Worm (Caenorhabditis elegans) whole organism, L4/young adult: ENCODE results near the gene col-172.

Experiments used
- W03F9.2 ChIP-seq: fragments of 150-350 bp; optimal IDR thresholded peaks from 2 replicates; lab custom pipeline; 2014; ENCODE audit warnings: missing biosample characterization, missing genetic modification characterization
- dao-5 ChIP-seq: sonication (generic microtip); optimal IDR thresholded peaks from 2 replicates; lab custom pipeline; 2016; ENCODE audit warnings: missing genotype, missing genetic modification characterization, moderate library complexity, missing compliant biosample characterization
- him-1 ChIP-seq: sonication (generic microtip); optimal IDR thresholded peaks from 2 replicates; lab custom pipeline; 2016; ENCODE audit warnings: missing genotype, missing genetic modification reagents, missing genetic modification characterization, missing compliant biosample characterization

The col-172 gene

DNA sequence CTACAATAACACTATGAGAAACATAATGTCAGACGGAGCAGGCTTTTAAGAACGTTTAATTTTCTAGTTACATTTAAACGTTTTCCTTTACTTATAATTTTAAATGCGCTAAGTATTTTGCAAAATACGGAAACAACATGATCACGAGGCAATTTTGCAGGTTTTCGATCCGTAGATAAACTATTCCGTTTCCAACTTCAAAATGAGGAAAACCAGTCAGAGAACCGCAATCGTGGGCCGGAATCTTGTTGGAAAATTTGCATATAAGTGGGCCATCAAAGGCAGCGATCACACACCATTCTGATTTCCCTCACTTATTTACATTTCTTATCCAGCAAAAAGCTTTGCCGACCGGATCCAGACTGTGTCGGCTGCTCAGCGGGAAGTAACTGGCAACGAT is at the start of gene col-172:
Gene col-172 (plus strand): TSS at position 301 of the 400 bp plus-strand sequence.
- no peak for TF ChIP-seq W03F9.2 (tag; lab: Kevin White, UChicago)
- no peak for TF ChIP-seq him-1 (tag; lab: Kevin White, UChicago)
- no peak for TF ChIP-seq dao-5 (tag; lab: Kevin White, UChicago)

DNA sequence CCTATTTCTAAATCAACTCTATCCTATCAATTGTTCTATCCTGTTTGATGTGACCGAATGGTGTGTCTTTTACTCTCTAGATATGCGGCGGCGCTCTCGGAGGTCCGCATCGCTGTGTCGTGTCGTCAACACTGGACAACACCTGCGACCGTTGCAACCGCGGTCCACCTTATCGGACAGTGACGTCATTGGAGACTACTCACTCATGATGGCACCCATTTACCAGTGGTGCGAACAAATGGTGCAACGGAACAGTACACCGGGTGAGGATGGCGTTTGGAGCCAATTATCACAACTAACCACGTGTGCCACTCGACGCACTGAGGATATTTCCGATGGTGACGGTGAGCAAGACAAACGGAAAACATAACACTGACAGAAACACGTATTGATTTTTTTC is 47.3 kb upstream of the col-172 start:
- no peak for TF ChIP-seq W03F9.2 (tag; lab: Kevin White, UChicago)
- TF ChIP-seq dao-5 (tag; lab: Kevin White, UChicago): no peak
- no peak for TF ChIP-seq him-1 (tag; lab: Kevin White, UChicago)

DNA sequence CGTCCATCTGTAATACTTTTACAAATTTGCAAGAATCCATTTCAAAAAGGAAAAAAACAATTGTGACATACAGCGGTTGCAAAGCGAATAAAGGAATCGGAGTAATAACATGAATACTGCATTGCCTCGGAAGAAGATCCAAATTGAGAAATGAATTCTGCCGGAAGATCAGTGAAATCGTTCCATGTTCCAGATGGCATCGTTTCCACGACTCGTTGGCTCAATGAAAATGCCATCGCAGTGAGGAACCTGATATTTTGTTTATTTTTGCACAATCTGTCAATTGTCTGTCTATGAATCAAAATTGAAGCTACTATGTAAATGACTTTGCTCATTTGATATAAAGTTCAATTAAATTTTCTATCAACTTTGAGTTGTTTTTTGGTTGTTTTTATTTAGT is 42.0 kb upstream of the col-172 start:
- TF ChIP-seq dao-5 (tag; lab: Kevin White, UChicago): no peak
- no peak for TF ChIP-seq him-1 (tag; lab: Kevin White, UChicago)
- TF ChIP-seq W03F9.2 (tag; lab: Kevin White, UChicago): no peak

DNA sequence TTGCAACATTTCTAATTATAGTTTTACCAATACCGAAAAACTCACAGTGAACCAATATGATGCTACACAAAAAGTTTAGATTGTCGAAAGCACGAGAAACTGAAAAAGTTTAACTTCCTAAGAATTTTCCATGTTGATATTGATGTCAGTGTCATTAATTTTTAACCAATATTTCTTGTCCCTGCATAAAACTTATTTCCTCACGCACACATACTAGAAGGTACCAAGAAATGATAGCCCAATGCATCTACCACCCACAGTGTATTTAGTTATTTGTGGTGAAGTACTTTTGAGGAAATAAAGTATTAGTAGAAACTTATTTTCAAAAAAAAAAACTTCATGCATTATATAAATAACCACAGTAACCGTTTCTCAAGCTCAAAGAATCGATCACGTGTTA is 41.2 kb upstream of the col-172 start, which contains the start of gene aexr-2:
Gene aexr-2 (minus strand): TSS at position 101 of the 400 bp plus-strand sequence.
- TF ChIP-seq W03F9.2 (tag; lab: Kevin White, UChicago): no peak
- TF ChIP-seq him-1 (tag; lab: Kevin White, UChicago): no peak
- TF ChIP-seq dao-5 (tag; lab: Kevin White, UChicago): no peak

DNA sequence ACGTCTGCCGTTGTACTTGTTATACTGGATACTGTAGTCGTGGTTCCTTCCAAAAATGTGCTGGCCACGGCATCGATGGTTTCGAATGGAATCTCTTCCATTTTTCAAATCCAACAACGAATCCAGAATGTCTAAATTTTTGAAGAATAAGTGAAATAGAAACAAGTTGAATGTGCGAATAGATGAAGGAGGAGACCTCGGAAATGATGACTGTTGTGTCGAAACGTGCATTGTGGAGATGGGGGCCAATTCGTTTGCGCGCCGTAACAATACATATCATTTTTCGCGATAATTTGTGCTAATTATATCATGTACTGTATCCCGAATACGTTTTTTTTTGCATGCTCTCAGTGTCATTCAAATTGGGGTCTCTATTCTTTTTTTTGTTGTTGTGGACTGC is 37.4 kb upstream of the col-172 start, which contains the start of gene aexr-1:
Gene aexr-1 (minus strand): TSS at position 101 of the 400 bp plus-strand sequence.
- TF ChIP-seq dao-5 (tag; lab: Kevin White, UChicago): no peak
- TF ChIP-seq him-1 (tag; lab: Kevin White, UChicago): no peak
- TF ChIP-seq W03F9.2 (tag; lab: Kevin White, UChicago): no peak

DNA sequence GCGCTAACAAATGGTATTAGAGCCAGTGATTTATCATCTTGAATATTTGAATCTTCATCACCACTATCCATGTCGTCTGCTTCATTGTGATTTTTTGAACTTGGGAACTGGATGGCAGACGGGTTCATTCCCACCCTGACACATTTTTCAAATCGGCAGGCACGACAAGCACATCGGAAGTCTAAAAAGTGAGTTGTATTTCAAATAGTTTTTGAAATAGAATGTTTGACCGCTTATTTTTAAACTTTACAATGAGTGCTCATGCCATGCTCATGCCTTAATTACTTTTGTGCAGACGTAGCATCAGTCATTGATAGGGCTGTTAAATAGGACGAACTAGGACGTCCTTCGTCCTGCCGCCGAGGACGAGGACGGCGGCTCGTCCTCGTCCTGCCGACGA is 34.7 kb upstream of the col-172 start:
- TF ChIP-seq W03F9.2 (tag; lab: Kevin White, UChicago) (no peak), him-1 (tag; lab: Kevin White, UChicago) (no peak), dao-5 (tag; lab: Kevin White, UChicago) (no peak)

DNA sequence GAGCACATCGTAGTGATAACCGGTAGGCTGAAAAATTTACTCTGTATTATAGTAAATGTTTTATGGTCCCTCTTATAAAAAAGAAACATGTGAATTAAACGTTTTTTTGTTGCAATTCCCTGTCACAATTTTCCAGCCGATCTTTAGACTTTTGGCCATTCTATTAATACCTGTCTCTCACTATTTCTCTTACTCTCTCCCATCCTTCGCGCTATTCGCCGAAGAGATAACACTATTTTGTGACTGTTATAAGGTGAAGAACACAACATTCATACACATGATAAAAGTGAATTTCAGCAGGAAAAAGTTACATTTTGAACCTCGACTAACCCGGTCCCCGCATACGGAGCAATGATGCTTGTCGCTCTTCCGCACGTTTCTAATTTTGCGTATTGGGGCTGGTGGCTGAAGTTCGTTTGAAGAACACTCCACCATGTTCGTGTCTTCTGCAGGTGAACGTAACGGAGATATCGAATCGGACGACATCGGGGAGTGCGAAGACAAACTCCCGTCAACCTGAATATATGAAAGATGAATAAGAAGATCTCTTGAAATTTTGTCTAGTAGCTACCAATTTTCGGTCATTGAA is 33.5 kb upstream of the col-172 start:
- no peak for TF ChIP-seq him-1 (tag; lab: Kevin White, UChicago)
- TF ChIP-seq dao-5 (tag; lab: Kevin White, UChicago): no peak
- TF ChIP-seq W03F9.2 (tag; lab: Kevin White, UChicago): no peak

DNA sequence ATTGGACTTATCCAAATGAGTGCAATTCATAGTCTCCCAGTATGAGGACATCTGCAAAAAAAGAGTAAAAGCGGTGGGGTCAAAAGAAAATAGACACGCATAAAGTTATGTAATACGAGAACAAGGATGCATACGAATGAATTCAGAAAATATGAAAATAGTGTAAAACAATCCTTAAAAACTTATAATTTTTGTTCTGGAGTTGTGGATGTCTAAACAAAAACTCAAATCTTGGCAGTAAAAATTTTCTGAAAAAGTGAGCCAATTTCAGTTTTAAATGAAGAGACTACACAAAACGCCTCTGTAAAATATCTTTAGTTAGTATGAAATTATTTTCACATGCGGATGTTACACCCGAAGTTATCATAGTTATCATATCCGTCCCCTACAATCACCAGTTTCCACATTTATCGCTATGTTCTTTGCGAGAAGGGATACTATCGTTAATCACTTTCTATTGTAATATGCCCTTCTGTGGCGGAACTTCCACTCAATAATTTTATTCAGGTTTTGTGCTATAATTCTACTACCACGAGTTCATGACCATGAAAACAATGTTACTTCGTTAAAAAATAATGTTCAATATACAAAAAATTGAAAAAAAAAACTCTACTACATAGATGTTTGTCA is 31.9 kb upstream of the col-172 start, which contains the start of gene nhr-120:
Gene nhr-120 (minus strand): TSS at position 51 of the 630 bp plus-strand sequence.
- no peak for TF ChIP-seq dao-5 (tag; lab: Kevin White, UChicago)
- no peak for TF ChIP-seq W03F9.2 (tag; lab: Kevin White, UChicago)

DNA sequence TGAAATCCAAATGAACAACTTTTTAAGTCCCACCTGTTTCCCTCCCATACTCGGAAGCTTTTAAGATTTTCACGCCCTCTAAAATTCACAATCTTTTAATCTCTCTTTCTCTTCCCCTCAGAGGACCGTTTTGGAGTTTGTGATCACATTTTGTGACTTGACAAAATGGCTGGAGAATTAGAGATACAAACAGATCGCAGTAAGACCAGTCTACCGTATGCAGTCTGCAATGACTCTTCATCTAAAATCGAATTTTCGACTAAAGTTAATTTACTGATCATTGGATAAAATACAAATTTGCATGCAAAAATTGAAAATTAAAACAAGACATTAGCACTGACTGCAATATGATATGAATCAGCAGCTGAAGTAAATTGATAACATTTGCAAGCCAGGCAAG is 31.1 kb upstream of the col-172 start:
- TF ChIP-seq W03F9.2 (tag; lab: Kevin White, UChicago) (no peak), him-1 (tag; lab: Kevin White, UChicago) (no peak), dao-5 (tag; lab: Kevin White, UChicago) (no peak)

DNA sequence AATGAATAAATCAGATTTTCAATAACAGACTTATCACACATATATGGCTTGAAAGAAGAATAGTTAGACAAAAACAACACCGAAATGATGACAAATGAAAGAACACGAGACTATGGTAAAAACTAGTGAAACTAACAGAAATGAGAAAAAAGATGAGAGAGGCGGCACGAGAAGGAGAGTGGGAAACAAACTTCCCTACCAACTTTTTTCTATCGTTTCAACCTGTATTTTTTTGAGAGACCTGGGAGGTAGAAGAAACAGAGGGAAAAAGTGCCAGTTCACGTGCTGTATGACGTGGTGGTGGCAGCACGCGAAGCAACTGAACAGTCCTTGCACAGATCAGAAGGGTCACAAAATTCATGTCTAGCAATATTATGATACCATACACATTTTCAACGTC is 29.8 kb upstream of the col-172 start:
- no peak for TF ChIP-seq him-1 (tag; lab: Kevin White, UChicago)
- no peak for TF ChIP-seq W03F9.2 (tag; lab: Kevin White, UChicago)
- TF ChIP-seq dao-5 (tag; lab: Kevin White, UChicago): no peak

DNA sequence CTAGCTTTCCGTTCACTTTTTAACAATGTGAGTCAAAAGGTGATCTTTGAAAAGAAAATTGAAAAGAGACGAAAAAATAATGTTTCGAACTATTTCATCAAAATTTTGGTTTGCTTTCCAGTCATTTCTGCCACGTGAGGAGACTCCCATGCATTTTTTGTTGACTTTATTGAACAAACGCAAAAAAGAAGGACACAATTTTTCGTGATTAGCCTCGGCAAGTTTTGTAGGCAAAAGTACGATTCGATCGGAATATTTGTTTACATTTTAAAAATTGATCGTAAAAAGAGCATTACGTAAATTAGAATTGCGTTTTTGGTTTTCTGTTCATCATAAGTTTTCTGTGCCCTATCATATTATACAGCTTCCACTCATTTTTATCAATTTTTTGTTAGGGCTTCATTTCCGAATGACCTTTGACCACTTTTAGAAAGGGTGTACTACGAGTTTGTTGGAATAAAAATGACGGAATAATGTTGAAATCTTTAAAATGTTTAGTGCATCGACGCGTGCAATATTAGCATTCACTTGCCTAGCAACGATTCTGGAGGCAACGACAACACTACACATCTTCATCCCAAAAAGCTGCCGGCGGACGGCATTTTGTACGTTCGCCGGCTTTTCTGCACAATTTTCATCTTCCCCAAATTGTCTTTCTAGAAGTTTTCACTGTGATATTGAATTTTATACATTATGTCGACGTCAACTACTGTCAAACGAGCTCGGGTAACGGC is 27.5 kb upstream of the col-172 start, which contains the start of gene C56E10.3:
Gene C56E10.3 (plus strand): TSS at position 684 of the 734 bp plus-strand sequence.
- TF ChIP-seq him-1 (tag; lab: Kevin White, UChicago): no peak
- no peak for TF ChIP-seq dao-5 (tag; lab: Kevin White, UChicago)
- no peak for TF ChIP-seq W03F9.2 (tag; lab: Kevin White, UChicago)

DNA sequence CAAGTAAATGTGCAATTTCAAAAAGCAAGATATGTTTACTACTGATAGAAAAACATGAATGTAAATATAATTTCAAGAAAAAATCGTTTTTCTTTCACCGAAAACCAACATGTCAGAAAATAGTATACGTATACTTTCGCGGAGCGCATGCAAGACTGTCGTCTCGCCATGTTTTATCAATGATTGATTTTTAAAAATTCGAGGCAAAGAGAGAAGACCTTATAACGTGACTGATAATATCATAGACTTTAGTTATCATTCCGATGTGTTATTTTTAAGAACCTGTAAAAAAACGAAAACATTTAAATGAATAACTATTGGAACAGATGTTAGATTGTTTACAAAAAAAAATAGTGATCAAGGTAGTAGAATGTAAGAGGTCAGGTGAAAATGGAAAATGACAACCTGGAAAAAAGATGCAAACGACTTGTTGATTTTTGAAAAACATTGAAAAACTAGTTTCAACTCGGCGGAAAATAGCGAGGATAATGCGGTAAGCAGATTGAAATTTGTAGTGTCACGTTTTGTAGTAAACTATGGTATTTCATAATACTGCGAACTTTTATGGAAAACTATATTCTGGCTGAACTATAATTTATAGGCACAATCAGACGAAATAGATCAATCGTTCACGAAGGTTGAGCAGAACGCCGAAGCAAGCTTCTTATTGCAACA is 26.1 kb upstream of the col-172 start:
- TF ChIP-seq dao-5 (tag; lab: Kevin White, UChicago) (no peak), him-1 (tag; lab: Kevin White, UChicago) (no peak), W03F9.2 (tag; lab: Kevin White, UChicago) (no peak)

DNA sequence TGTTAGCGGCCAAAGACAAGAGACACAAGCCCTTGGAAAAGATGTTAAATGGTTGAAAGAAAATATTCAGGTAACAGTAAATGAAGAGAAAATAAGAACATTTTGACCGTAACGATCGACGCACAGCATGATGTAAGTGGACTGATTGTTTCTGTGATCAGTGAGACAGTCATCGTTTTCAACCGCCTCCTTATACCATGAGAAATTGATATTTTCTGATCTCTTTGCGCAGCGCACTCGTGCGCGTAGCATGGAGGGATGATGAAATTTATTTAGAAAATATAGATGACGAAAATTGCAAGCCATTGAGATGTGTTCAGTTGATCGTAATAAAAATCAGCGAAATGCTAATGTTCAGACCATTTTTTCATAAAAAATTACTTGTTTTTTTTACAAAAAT is 23.0 kb upstream of the col-172 start:
- TF ChIP-seq dao-5 (tag; lab: Kevin White, UChicago): no peak
- TF ChIP-seq W03F9.2 (tag; lab: Kevin White, UChicago): no peak
- TF ChIP-seq him-1 (tag; lab: Kevin White, UChicago): no peak
